Fruit fly (Drosophila melanogaster): ENCODE data around the gene natalisin.

The natalisin gene

DNA sequence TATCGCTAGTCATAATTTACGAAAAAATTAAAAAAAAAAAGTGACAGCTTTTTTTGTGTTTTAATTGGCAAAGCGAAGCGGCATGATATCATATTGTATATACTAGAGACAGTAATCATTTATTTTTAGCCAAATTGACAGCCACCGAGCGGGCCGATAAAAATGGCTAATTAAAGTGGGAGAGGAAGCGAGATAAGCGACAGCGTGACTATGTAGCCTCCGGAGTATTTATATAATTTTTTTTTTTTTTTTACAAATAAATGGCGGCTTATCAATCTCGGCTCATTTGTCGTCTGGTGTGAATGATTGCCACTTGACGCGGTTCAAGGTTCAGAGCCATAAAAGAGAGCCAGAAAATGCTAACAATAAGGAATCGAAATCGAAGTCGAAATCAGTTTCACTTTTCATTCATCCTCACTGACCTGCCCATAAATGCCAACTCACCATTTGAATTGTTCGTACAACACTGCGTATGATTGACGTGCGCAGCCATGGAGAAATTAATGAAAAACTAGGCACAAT is 44.5 kb downstream of the natalisin start:
- TF ChIP-seq Blimp-1 (GFP tag; optimal IDR thresholded peaks at IDR 0.05) (no peak), acj6 (GFP tag; optimal IDR thresholded peaks at IDR 0.05) (no peak), CG11762 (GFP tag; optimal IDR thresholded peaks at IDR 0.05; ENCODE audit: insufficient read depth) (no peak), fd85E (GFP tag; optimal IDR thresholded peaks at IDR 0.05) (no peak), Eip78C (GFP tag) (peak; percentile 67), vri (GFP tag; optimal IDR thresholded peaks at IDR 0.05) (peak; percentile 22), svp (GFP tag) (peak; percentile 94), pdm3 (GFP tag; optimal IDR thresholded peaks at IDR 0.05) (no peak), Hr4 (GFP tag; optimal IDR thresholded peaks at IDR 0.05) (no peak)

DNA sequence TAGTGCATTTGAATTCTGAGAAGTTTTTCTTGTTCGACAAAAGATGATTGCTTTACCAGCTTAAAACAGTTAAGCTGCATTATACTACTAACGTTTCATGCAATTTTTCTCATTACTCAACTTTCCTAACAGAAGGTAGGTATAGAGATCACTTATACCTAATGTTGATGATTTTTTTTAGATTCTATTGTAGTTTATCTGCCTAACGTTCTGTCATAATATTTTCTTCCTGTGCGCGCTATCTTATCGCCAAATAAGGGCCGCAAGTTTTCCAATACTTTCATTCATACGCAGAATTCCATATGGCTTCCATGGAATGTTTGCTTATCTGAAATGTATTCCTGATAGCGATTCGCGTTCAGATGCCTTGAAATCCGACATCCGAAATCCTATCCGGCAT is 46.0 kb downstream of the natalisin start:
- no peak for TF ChIP-seq CG3919 (GFP tag; optimal IDR thresholded peaks at IDR 0.05)
- no peak for TF ChIP-seq CG7368 (GFP tag; optimal IDR thresholded peaks at IDR 0.05)
- TF ChIP-seq svp (GFP tag) = peak; percentile 56
- no peak for TF ChIP-seq vri (GFP tag; optimal IDR thresholded peaks at IDR 0.05)
- no peak for TF ChIP-seq Sox102F (GFP tag; optimal IDR thresholded peaks at IDR 0.05)
- no peak for TF ChIP-seq acj6 (GFP tag; optimal IDR thresholded peaks at IDR 0.05)
- no peak for TF ChIP-seq CG8632 (GFP tag; optimal IDR thresholded peaks at IDR 0.05)
- TF ChIP-seq CG16779 (tag; optimal IDR thresholded peaks at IDR 0.05) = no peak

DNA sequence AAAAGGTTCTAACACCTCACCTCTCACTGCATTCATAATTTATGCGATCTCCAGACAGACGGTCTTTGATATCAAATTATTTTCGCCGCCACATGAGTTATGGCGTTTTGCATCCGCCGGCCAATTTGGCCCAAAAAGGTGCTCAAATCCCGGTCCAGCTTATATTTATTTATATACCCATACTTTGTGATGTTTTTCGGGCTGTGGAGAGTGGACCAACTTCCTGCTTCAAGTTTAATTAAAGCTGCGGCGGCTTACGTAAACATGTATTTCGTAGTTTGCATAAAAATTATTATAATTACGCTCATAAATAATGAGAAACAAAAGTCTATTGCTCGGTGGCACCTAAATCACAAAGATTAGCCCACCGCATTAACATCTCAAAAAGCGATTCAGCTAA is 46.8 kb downstream of the natalisin start:
- TF ChIP-seq CG6276 (GFP tag; optimal IDR thresholded peaks at IDR 0.05) (no peak), OdsH (GFP tag; optimal IDR thresholded peaks at IDR 0.05) (no peak)

DNA sequence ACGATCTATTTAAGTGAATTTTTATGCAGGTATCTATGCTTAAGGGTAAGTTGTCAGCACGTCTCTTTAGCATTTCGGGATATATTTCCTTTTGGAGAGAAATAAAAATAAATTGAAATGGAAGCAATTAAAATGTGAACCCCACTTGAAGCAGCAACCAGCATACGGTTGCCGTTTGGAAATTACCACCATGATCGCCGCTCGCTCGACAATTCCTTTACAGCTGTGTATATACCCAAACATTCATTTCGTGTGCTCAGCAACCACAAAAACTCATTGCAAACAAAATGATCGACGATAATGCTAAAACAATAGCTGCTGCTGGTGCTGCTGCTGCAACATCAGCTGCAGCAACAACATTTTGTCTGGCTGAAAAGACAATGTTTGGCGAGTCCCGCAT is 47.9 kb downstream of the natalisin start:
- TF ChIP-seq spab (GFP tag; optimal IDR thresholded peaks at IDR 0.05) (no peak), esn (GFP tag; optimal IDR thresholded peaks at IDR 0.05) (no peak), Eip78C (GFP tag) (no peak), Gug (GFP tag; IDR thresholded peaks at IDR 0.05) (no peak), CG3919 (GFP tag; optimal IDR thresholded peaks at IDR 0.05) (no peak), net (GFP tag; optimal IDR thresholded peaks at IDR 0.05) (no peak)

DNA sequence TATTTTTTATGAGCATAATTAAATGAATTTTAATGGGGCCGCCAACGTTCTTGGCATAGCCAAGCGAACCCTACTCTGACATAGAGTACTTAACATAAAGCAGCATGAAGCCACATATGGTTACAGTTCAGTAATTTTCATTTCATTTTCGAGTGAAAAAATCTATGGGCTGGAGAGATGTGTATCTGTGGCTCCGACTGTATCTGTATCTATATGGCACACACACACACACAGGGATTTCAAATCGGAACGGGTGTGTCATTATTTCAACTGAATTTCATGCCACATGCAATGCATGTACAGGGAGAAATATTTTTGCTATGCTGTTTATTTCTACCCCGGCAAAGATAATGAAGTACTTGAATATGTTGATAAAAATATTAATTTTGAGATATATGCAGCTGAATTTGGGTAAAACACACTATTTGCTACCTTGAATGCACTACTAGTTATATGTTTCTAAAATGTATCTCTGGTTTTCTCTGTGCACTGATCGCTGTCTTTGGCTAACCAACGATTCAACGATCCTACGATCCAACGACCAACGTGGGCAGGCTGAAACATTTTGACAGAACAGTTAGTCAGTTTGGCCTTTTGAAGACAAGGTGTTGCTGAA is 48.9 kb downstream of the natalisin start:
- TF ChIP-seq Eip78C (GFP tag) = no peak
- no peak for TF ChIP-seq net (GFP tag; optimal IDR thresholded peaks at IDR 0.05)
- TF ChIP-seq eg (GFP tag; IDR thresholded peaks at IDR 0.05) = peak; percentile 57; the same call in 2 of the 3 replicates
- TF ChIP-seq CG6276 (GFP tag; optimal IDR thresholded peaks at IDR 0.05) = peak; percentile 36
- TF ChIP-seq svp (GFP tag) = peak; percentile 58
- TF ChIP-seq CG32006 (GFP tag; optimal IDR thresholded peaks at IDR 0.05) = peak; percentile 41
- peak; percentile 39; the same call in 1 of the 2 replicates for TF ChIP-seq CG15336 (GFP tag; IDR thresholded peaks at IDR 0.05)
- TF ChIP-seq Eip93F (GFP tag; optimal IDR thresholded peaks at IDR 0.05) = no peak
- peak in 1 of 2 experiments; percentile 13 for TF ChIP-seq ss (GFP tag; optimal IDR thresholded peaks at IDR 0.05)
- no peak for TF ChIP-seq spab (GFP tag; optimal IDR thresholded peaks at IDR 0.05)
- no peak for TF ChIP-seq vri (GFP tag; optimal IDR thresholded peaks at IDR 0.05)
- peak; percentile 13; the same call in 1 of the 2 replicates for TF ChIP-seq Gug (GFP tag; IDR thresholded peaks at IDR 0.05)
- TF ChIP-seq Ets96B (tag; optimal IDR thresholded peaks at IDR 0.05) = peak; percentile 12
- TF ChIP-seq CG3032 (tag; optimal IDR thresholded peaks at IDR 0.05) = no peak
- peak; percentile 23; the same call in 1 of the 3 replicates for TF ChIP-seq CG6163 (GFP tag; IDR thresholded peaks at IDR 0.05)
- TF ChIP-seq CG8119 (GFP tag; IDR thresholded peaks at IDR 0.05) = peak; percentile 21; the same call in 1 of the 3 replicates

DNA sequence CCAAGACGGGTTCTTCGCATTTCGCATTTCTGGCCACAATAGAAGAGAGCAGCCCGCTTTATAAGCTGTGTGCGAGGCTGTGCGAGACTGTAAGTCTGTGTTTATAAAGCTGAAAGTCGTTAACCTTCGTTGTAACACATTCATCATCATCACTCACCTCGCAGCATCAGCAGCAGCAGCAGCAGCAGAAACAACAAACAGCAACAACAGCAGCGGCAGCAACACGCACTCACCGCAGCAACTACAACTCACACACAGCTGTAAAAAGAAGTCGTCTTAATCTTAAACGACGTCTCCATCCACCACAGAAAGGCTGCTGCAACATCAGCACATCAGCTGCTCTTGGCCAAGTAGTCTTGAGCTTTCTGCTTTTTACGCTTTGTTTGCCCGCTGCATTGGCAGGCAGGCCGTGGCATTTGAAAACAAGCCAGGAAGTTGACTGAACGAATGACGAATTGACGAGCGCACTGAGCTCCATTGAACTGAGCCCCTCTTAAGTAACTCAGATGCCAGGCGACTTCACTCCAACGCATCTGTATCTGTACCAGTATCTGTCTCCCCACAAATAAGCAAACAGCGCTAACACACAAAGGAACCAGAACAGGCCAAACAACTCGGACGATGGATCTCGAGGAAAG is 50.4 kb downstream of the natalisin start:
- TF ChIP-seq CG34406 (GFP tag; optimal IDR thresholded peaks at IDR 0.05) (no peak), CG4318 (GFP tag; optimal IDR thresholded peaks at IDR 0.05) (no peak), ss (GFP tag; optimal IDR thresholded peaks at IDR 0.05) (peak in 1 of 2 experiments; percentile 5), svp (GFP tag) (peak; percentile 71), eg (GFP tag; IDR thresholded peaks at IDR 0.05) (no peak)
